Worm (Caenorhabditis elegans) whole organism, young adult: ENCODE results near the gene cwf-19L1.

Source experiments
- B0019.2 ChIP-seq: fragments of 200-800 bp; sonication (Bioruptor generic); conservative IDR thresholded peaks from 2 replicates; pipeline ENCODE4 v1.3.6; 2022; ENCODE audit warnings: missing genetic modification reagents, missing genetic modification characterization, missing compliant biosample characterization
- B0035.1 ChIP-seq: sonication (generic microtip); optimal IDR thresholded peaks from 2 replicates; lab custom pipeline; 2016; ENCODE audit warnings: missing genetic modification characterization, mild to moderate bottlenecking, missing compliant biosample characterization, missing genotype, missing genetic modification reagents
- B0261.1 ChIP-seq: sonication (generic microtip); optimal IDR thresholded peaks from 2 replicates; lab custom pipeline; 2016; ENCODE audit warnings: mild to moderate bottlenecking, missing genetic modification characterization, moderate library complexity, missing compliant biosample characterization
- B0336.3 ChIP-seq: fragments of 200-800 bp; sonication (Bioruptor generic); IDR thresholded peaks from 2 replicates; pipeline ENCODE4 v1.3.6; 2022; ENCODE audit warnings: missing genetic modification characterization, missing compliant biosample characterization
- C17E4.6 ChIP-seq: fragments of 200-800 bp; sonication (Bioruptor generic); IDR thresholded peaks from 2 replicates; pipeline ENCODE4 v1.3.6; 2022; ENCODE audit warnings: missing genetic modification reagents, missing genetic modification characterization, missing compliant biosample characterization
- F39B2.1 ChIP-seq: fragments of 200-800 bp; sonication (Bioruptor generic); IDR thresholded peaks from 2 replicates; pipeline ENCODE4 v1.3.6; 2022; ENCODE audit warnings: missing genetic modification reagents, missing genetic modification characterization, missing compliant biosample characterization
- ama-1 ChIP-seq, 3 experiments: fragments of 150-350 bp in 1 of 3; sonication (generic microtip) in 2 of 3; optimal IDR thresholded peaks; 2 replicates each; lab custom pipeline; 2014 to 2018; ENCODE audit warnings: missing biosample characterization in 2 of 3, missing genetic modification characterization in 2 of 3, missing genetic modification reagents in 2 of 3
- bed-2 ChIP-seq: fragments of 200-800 bp; sonication (Bioruptor generic); IDR thresholded peaks from 2 replicates; pipeline ENCODE4 v1.3.6; 2022; ENCODE audit warnings: missing genetic modification reagents, missing genetic modification characterization, missing compliant biosample characterization
- ceh-27 ChIP-seq: fragments of 200-800 bp; sonication (Bioruptor generic); optimal IDR thresholded peaks from 2 replicates; lab custom pipeline; 2018; ENCODE audit warnings: mild to moderate bottlenecking, missing genetic modification characterization, moderate library complexity, missing compliant biosample characterization
- ceh-58 ChIP-seq: fragments of 200-800 bp; sonication (Bioruptor generic); IDR thresholded peaks from 2 replicates; pipeline ENCODE4 v1.3.6; 2022; ENCODE audit warnings: missing genetic modification characterization, missing compliant biosample characterization
- ceh-91 ChIP-seq: fragments of 200-800 bp; sonication (Bioruptor generic); IDR thresholded peaks from 2 replicates; pipeline ENCODE4 v1.3.6; 2022; ENCODE audit warnings: missing genetic modification reagents, missing genetic modification characterization, missing compliant biosample characterization
- chd-7 ChIP-seq: sonication (generic microtip); optimal IDR thresholded peaks from 2 replicates; lab custom pipeline; 2016; ENCODE audit warnings: mild to moderate bottlenecking, missing genetic modification characterization, moderate library complexity, missing compliant biosample characterization
- dpff-1 ChIP-seq: sonication (generic microtip); optimal IDR thresholded peaks from 2 replicates; lab custom pipeline; 2017; ENCODE audit warnings: mild to moderate bottlenecking, missing genetic modification characterization, missing compliant biosample characterization
- efl-1 ChIP-seq: fragments of 150-350 bp; optimal IDR thresholded peaks from 2 replicates; lab custom pipeline; 2014; ENCODE audit warnings: missing biosample characterization, missing genetic modification reagents, missing genetic modification characterization
- egl-44 ChIP-seq: fragments of 200-800 bp; sonication (Bioruptor generic); IDR thresholded peaks from 2 replicates; pipeline ENCODE4 v1.3.6; 2022; ENCODE audit warnings: missing genetic modification reagents, missing genetic modification characterization, missing compliant biosample characterization
- ekl-4 ChIP-seq: fragments of 200-800 bp; sonication (Bioruptor generic); IDR thresholded peaks from 2 replicates; pipeline ENCODE4 v1.3.6; 2022; ENCODE audit warnings: missing genetic modification reagents, missing genetic modification characterization, missing compliant biosample characterization
- ets-4 ChIP-seq: fragments of 200-800 bp; sonication (Bioruptor generic); optimal IDR thresholded peaks from 2 replicates; lab custom pipeline; 2018; ENCODE audit warnings: mild to moderate bottlenecking, missing genetic modification characterization, missing compliant biosample characterization
- fkh-3 ChIP-seq: sonication (generic microtip); optimal IDR thresholded peaks from 2 replicates; lab custom pipeline; 2016; ENCODE audit warnings: mild to moderate bottlenecking, missing genetic modification characterization, missing compliant biosample characterization
- him-1 ChIP-seq: sonication (generic microtip); optimal IDR thresholded peaks from 2 replicates; lab custom pipeline; 2016; ENCODE audit warnings: missing genotype, missing genetic modification reagents, missing genetic modification characterization, missing compliant biosample characterization
- hmg-1.2 ChIP-seq: fragments of 200-800 bp; sonication (Bioruptor generic); IDR thresholded peaks from 2 replicates; pipeline ENCODE4 v1.3.6; 2022; ENCODE audit warnings: missing genetic modification reagents, missing genetic modification characterization, missing compliant biosample characterization
- lag-1 ChIP-seq: fragments of 200-800 bp; sonication (Bioruptor generic); IDR thresholded peaks from 2 replicates; pipeline ENCODE4 v1.3.6; 2022; ENCODE audit warnings: missing genetic modification reagents, missing genetic modification characterization, missing compliant biosample characterization
- lir-1 ChIP-seq: fragments of 200-800 bp; sonication (Bioruptor generic); conservative IDR thresholded peaks from 2 replicates; pipeline ENCODE4 v1.3.6; 2022; ENCODE audit warnings: missing genetic modification reagents, missing genetic modification characterization, missing compliant biosample characterization
- lsl-1 ChIP-seq: fragments of 200-800 bp; sonication (Bioruptor generic); optimal IDR thresholded peaks from 2 replicates; lab custom pipeline; 2018; ENCODE audit warnings: mild to moderate bottlenecking, missing genetic modification characterization, moderate library complexity, missing compliant biosample characterization
- lsy-27 ChIP-seq: sonication (generic microtip); optimal IDR thresholded peaks from 2 replicates; lab custom pipeline; 2017; ENCODE audit warnings: missing genetic modification characterization, mild to moderate bottlenecking, missing compliant biosample characterization, antibody characterized with exemption, missing genotype, borderline replicate concordance; ENCODE audit not compliant: insufficient read depth
- madf-6 ChIP-seq: fragments of 200-800 bp; sonication (Bioruptor generic); IDR thresholded peaks from 2 replicates; pipeline ENCODE4 v1.3.6; 2022; ENCODE audit warnings: missing genetic modification reagents, missing genetic modification characterization, missing compliant biosample characterization
- mcd-1 ChIP-seq: fragments of 200-800 bp; sonication (Bioruptor generic); IDR thresholded peaks from 2 replicates; pipeline ENCODE4 v1.3.6; 2022; ENCODE audit warnings: missing genetic modification reagents, missing genetic modification characterization, missing compliant biosample characterization
- mes-4 ChIP-seq: sonication (generic microtip); optimal IDR thresholded peaks from 2 replicates; lab custom pipeline; 2016; ENCODE audit warnings: missing genotype, missing genetic modification characterization, missing compliant biosample characterization
- nfya-2 ChIP-seq: fragments of 200-800 bp; sonication (Bioruptor generic); IDR thresholded peaks from 2 replicates; pipeline ENCODE4 v1.3.6; 2022; ENCODE audit warnings: missing genetic modification reagents, missing genetic modification characterization, missing compliant biosample characterization
- nhr-80 ChIP-seq: sonication (generic microtip); optimal IDR thresholded peaks from 2 replicates; lab custom pipeline; 2016; ENCODE audit warnings: missing genetic modification characterization, missing compliant biosample characterization
- rec-8 ChIP-seq, 2 experiments: sonication (generic microtip); optimal IDR thresholded peaks; 2 replicates each; lab custom pipeline; 2016; ENCODE audit warnings: mild to moderate bottlenecking in 2 of 2, missing genetic modification characterization in 2 of 2, missing genetic modification reagents in 2 of 2, missing genotype in 2 of 2, missing biosample characterization in 1 of 2, missing compliant biosample characterization in 1 of 2, moderate library complexity in 1 of 2
- repo-1 ChIP-seq: sonication (generic microtip); optimal IDR thresholded peaks from 2 replicates; lab custom pipeline; 2017; ENCODE audit warnings: mild to moderate bottlenecking, missing genetic modification characterization, missing compliant biosample characterization
- sdz-38 ChIP-seq: sonication (generic microtip); optimal IDR thresholded peaks from 2 replicates; lab custom pipeline; 2016; ENCODE audit warnings: missing genotype, missing genetic modification characterization, missing compliant biosample characterization
- snpc-1.1 ChIP-seq: sonication (generic microtip); optimal IDR thresholded peaks from 2 replicates; lab custom pipeline; 2017; ENCODE audit warnings: missing genetic modification characterization, mild to moderate bottlenecking, missing compliant biosample characterization, antibody characterized with exemption, moderate library complexity, missing genotype, missing genetic modification reagents; ENCODE audit not compliant: insufficient read depth
- tbx-9 ChIP-seq: sonication (generic microtip); optimal IDR thresholded peaks from 2 replicates; lab custom pipeline; 2016; ENCODE audit warnings: borderline replicate concordance, missing genetic modification characterization, inconsistent platforms, missing compliant biosample characterization
- unc-130 ChIP-seq: sonication (generic microtip); optimal IDR thresholded peaks from 2 replicates; lab custom pipeline; 2016; ENCODE audit warnings: missing genetic modification reagents, missing genetic modification characterization, missing compliant biosample characterization
- zfh-2 ChIP-seq: fragments of 200-800 bp; sonication (Bioruptor generic); conservative IDR thresholded peaks from 2 replicates; pipeline ENCODE4 v1.3.6; 2022; ENCODE audit warnings: missing genetic modification reagents, missing genetic modification characterization, missing compliant biosample characterization
- ztf-18 ChIP-seq: sonication (generic microtip); optimal IDR thresholded peaks from 2 replicates; lab custom pipeline; 2016; ENCODE audit warnings: missing genotype, mild to moderate bottlenecking, missing genetic modification characterization, missing compliant biosample characterization
- ztf-22 ChIP-seq: fragments of 200-800 bp; sonication (Bioruptor generic); optimal IDR thresholded peaks from 2 replicates; lab custom pipeline; 2018; ENCODE audit warnings: mild to moderate bottlenecking, missing genetic modification characterization, moderate library complexity, missing compliant biosample characterization

Gene cwf-19L1

DNA sequence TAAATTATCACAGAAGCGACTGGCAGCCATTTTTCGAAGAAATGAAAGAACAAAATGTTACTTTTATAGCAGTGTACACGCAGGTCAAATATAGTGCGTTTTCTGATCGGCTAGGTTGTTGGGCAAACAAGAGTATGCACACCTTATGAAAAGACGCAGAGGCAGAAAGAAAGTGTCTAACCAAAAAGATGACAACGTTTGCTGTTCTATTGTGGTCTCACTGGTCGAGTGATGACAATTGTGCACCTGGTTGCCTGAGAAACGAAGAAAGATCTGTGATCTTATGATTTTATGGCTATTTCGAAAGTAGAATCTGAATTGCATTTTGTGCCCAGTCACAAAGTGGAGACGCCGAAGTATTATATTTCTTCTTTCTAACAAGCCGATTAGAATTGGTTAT, 2.9 kb downstream of the cwf-19L1 start, which contains the start of gene F17A9.4 (continued):
- TF ChIP-seq B0336.3 (GFP tag; lab: Robert Waterston, UW) (peak; percentile 26; the same call in 1 of the 2 replicates), tbx-9 (no peak), egl-44 (no peak), efl-1 (GFP tag; lab: Kevin White, UChicago) (no peak), dpff-1 (tag; lab: Kevin White, UChicago) (no peak), zfh-2 (no peak), snpc-1.1 (tag; lab: Kevin White, UChicago) (no peak), mcd-1 (no peak), hmg-1.2 (peak; percentile 24; the same call in 1 of the 2 replicates), lag-1 (GFP tag; lab: Robert Waterston, UW) (no peak), chd-7 (tag; lab: Kevin White, UChicago) (no peak), B0261.1 (tag; lab: Kevin White, UChicago) (no peak), F39B2.1 (no peak), rec-8 (tag; optimal IDR thresholded peaks at IDR 0.05; lab: Kevin White, UChicago) (no peak), mes-4 (tag; lab: Kevin White, UChicago) (no peak), ceh-58 (GFP tag; lab: Robert Waterston, UW) (no peak), lsy-27 (no peak), sdz-38 (no peak), lsl-1 (no peak), ceh-91 (GFP tag; lab: Robert Waterston, UW) (no peak), ceh-27 (GFP tag; lab: Kevin White, UChicago) (no peak)

DNA sequence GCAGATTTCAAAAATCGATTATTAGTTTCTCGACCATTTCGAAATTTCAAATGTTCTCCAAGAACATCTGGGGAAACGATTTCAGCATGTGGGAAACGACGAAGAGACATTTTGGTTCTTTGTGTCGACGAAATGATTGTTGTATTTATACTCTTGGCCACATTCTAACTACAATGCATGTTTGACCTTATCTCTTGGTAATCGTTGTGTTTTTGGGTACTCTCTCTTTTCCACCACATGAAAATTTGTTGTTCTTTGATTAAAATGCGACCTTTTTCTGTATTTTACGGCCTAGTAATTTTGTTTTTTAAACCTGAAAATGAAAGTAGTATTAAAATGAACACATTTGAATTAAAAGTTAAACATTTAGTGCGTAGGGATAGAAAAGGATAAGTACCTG, 5.2 kb downstream of the cwf-19L1 start, which contains the start of gene F17A9.5:
F17A9.5 (minus strand) TSS at position 175 of the 400 bp plus-strand sequence.
- TF ChIP-seq ztf-18 (tag; lab: Kevin White, UChicago): no peak
- no peak for TF ChIP-seq C17E4.6
- TF ChIP-seq ama-1 (optimal IDR thresholded peaks at IDR 0.05; lab: Kevin White, UChicago): no peak
- TF ChIP-seq ama-1 (GFP tag; optimal IDR thresholded peaks at IDR 0.05; lab: Kevin White, UChicago): no peak
- no peak for TF ChIP-seq B0035.1
- TF ChIP-seq ets-4 (GFP tag; lab: Kevin White, UChicago): no peak
- no peak for TF ChIP-seq B0336.3 (GFP tag; lab: Robert Waterston, UW)
- TF ChIP-seq nfya-2 (GFP tag; lab: Robert Waterston, UW): no peak
- TF ChIP-seq him-1: no peak
- TF ChIP-seq, all 124 proteins: peak for 0

DNA sequence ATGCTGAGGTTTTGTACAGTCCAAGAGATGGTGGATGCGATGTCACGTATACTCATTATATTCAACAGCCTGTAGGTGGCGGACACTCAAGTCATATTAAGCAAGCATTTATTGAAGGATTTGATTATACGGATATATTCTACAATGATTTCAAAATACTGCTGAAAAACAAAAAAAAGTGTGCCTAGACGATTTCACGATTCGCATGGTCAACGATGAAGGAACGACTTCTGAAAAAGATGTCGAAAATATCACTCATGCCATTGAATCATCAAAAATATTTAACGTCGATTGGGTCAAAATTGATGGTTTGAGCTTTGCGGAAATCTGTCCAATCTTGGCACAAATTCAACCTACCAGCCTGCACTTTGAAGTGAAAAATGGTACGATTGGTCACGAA, 9.4 kb downstream of the cwf-19L1 start:
- TF ChIP-seq lir-1 (no peak), ztf-22 (no peak), fkh-3 (no peak), B0261.1 (tag; lab: Kevin White, UChicago) (no peak), madf-6 (GFP tag; lab: Robert Waterston, UW) (no peak), ekl-4 (GFP tag; lab: Robert Waterston, UW) (no peak), B0019.2 (GFP tag; lab: Robert Waterston, UW) (no peak), repo-1 (tag; lab: Kevin White, UChicago) (no peak), nhr-80 (no peak), bed-2 (GFP tag; lab: Robert Waterston, UW) (no peak), unc-130 (GFP tag; lab: Kevin White, UChicago) (no peak)
